Worm (Caenorhabditis elegans): Measurements from ENCODE around the gene Y53F4B.51.

- TF ChIP-seq Y55F3AM.14 (GFP tag; optimal IDR thresholded peaks at IDR 0.05) (peak; percentile 82), nhr-21 (tag; optimal IDR thresholded peaks at IDR 0.05) (peak; percentile 98), alr-1 (tag; optimal IDR thresholded peaks at IDR 0.05) (no peak), mbf-1 (tag; optimal IDR thresholded peaks at IDR 0.05) (no peak), nhr-12 (tag; optimal IDR thresholded peaks at IDR 0.05) (peak; percentile 20), zag-1 (tag; optimal IDR thresholded peaks at IDR 0.05) (peak; percentile 45), ama-1 (optimal IDR thresholded peaks at IDR 0.05) (peak; percentile 94), snpc-4 (tag; optimal IDR thresholded peaks at IDR 0.05) (peak; percentile 100), dmd-4 (tag; optimal IDR thresholded peaks at IDR 0.05) (no peak), ztf-11 (tag; optimal IDR thresholded peaks at IDR 0.05) (peak; percentile 68), unc-39 (tag; optimal IDR thresholded peaks at IDR 0.05) (no peak)
Measured at ce11 chrII:15025599-15026164, 11.4 kb upstream of the Y53F4B.51 start, which contains the start of gene cmtr-1.
